Fruit fly (Drosophila melanogaster): ENCODE measurements around the gene brv3.

The brv3 gene

DNA sequence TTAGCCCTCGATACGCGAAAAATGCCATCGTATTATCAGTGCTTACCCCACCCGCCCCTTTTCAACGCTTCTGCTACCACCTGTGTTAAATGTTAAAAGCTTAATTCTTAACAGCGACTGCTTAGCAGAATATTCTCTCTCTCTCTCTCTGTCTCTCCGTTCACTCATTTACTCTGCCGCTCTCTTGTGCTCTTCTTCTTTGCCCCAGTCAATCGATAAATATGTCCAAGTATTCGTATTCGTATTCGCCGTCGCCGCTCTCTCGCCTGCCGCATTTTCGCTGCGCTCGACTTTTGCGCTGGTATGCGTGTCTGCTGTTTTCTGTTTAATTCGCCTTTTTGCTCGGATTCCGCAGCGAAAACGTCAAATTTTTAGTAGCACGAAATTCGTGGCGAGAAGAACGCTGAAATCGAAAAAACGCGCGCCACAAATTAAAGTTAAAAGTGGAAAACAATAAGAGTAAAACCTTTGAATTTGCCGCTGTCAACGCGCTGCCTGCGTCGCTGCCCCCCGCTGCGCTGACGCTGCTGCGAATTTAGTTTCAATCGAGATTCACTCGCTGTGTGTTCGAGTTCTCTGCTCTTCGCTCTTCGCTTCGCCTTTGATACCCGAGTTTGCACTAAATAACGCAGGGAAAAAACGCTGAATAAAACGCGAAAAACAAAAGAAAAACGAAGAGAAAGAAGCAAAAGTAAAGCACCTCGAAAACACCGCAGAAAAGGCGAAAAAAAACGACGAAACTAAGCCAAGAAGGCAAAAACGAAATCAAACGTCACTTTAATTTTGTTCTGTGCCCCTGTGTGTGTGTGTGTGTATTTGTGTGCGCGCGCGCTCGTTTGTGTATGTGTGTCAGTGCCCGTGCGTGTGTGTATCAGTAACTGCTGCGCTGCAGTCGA is 18.4 kb upstream of the brv3 start:
- TF ChIP-seq Pif1B (GFP tag; optimal IDR thresholded peaks at IDR 0.05), result peak; percentile 42
- peak; percentile 25; the same call in 1 of the 3 replicates for TF ChIP-seq fd96Ca (GFP tag; IDR thresholded peaks at IDR 0.05)
- no peak for TF ChIP-seq CG32121 (GFP tag; IDR thresholded peaks at IDR 0.05)
- no peak for TF ChIP-seq CG9948 (tag; optimal IDR thresholded peaks at IDR 0.05)
- peak; percentile 37 for TF ChIP-seq CG8301 (tag; optimal IDR thresholded peaks at IDR 0.05)
- TF ChIP-seq Ets98B (GFP tag; IDR thresholded peaks at IDR 0.05), result peak; percentile 48; the same call in 1 of the 2 replicates
- TF ChIP-seq CG8159 (tag; optimal IDR thresholded peaks at IDR 0.05), result peak; percentile 37
- TF ChIP-seq CG12605 (GFP tag; IDR thresholded peaks at IDR 0.05), result peak; percentile 27; the same call in 1 of the 2 replicates
- TF ChIP-seq Pif1A (GFP tag; optimal IDR thresholded peaks at IDR 0.05), result no peak
- peak; percentile 8 for TF ChIP-seq CG17806 (tag; optimal IDR thresholded peaks at IDR 0.05)
- peak; percentile 45; the same call in 2 of the 3 replicates for TF ChIP-seq CG4496 (GFP tag; IDR thresholded peaks at IDR 0.05)
- TF ChIP-seq CG14655 (GFP tag; optimal IDR thresholded peaks at IDR 0.05), result peak; percentile 58
- TF ChIP-seq D1 (tag; optimal IDR thresholded peaks at IDR 0.05), result no peak
- peak; percentile 15 for TF ChIP-seq CG15710 (tag; optimal IDR thresholded peaks at IDR 0.05)
- no peak for TF ChIP-seq Snoo (tag; optimal IDR thresholded peaks at IDR 0.05)

DNA sequence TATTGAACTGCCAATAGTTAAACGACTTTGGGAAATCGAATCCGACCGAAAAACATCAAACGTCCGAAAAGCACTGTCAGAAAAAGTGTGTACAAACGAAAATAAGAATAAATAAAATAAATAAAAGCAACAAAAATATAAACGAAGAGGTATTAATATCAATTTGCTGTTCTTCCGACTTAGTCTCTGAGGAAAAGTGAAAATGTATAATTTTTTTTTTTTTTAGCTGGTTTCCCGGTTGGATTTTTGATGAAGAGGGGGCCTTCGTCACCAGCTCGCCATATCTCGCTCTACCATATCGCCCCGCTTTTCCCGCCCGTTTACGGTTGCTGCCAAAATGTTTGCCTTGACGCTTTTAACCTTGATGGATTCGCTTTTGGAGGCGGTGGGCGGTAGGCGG is 14.3 kb upstream of the brv3 start:
- no peak for TF ChIP-seq CG13204 (GFP tag; optimal IDR thresholded peaks at IDR 0.05)
- TF ChIP-seq CG12605 (GFP tag; IDR thresholded peaks at IDR 0.05), result no peak
- no peak for TF ChIP-seq fd96Ca (GFP tag; IDR thresholded peaks at IDR 0.05)
- TF ChIP-seq D1 (tag; optimal IDR thresholded peaks at IDR 0.05), result no peak
- no peak for TF ChIP-seq gl (tag; optimal IDR thresholded peaks at IDR 0.05)
- no peak for TF ChIP-seq CG32121 (GFP tag; IDR thresholded peaks at IDR 0.05)

DNA sequence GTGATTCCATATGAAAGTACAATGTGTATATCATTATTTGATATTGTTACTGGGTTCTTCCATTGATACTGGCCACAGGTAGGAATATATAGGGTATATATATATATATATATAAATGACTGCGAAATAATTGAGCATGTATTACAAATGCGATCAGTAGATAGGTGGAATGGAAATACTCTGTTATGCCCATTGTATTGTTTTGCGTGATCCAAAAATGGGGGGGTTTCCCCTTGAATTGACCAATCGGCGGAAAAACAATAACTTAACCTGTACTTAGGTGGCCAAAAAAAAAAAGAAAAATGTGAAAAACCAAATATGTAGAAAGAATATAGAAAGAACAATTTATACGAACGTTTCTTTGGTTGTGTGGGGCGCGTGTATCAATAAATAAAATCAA is 13.5 kb upstream of the brv3 start:
- no peak for TF ChIP-seq CG8159 (tag; optimal IDR thresholded peaks at IDR 0.05)
- no peak for TF ChIP-seq CG13204 (GFP tag; optimal IDR thresholded peaks at IDR 0.05)
- TF ChIP-seq fd96Ca (GFP tag; IDR thresholded peaks at IDR 0.05), result no peak
- no peak for TF ChIP-seq D1 (tag; optimal IDR thresholded peaks at IDR 0.05)
- TF ChIP-seq CG34367 (tag; optimal IDR thresholded peaks at IDR 0.05), result no peak
- no peak for TF ChIP-seq CG4496 (GFP tag; IDR thresholded peaks at IDR 0.05)
- TF ChIP-seq CG14655 (GFP tag; optimal IDR thresholded peaks at IDR 0.05), result no peak
- no peak for TF ChIP-seq Pif1A (GFP tag; optimal IDR thresholded peaks at IDR 0.05)
- no peak for TF ChIP-seq rn (GFP tag; IDR thresholded peaks at IDR 0.05)
- TF ChIP-seq CG15710 (tag; optimal IDR thresholded peaks at IDR 0.05), result no peak
- TF ChIP-seq Pif1B (GFP tag; optimal IDR thresholded peaks at IDR 0.05), result no peak
- no peak for TF ChIP-seq Snoo (tag; optimal IDR thresholded peaks at IDR 0.05)
- TF ChIP-seq EcR (GFP tag; optimal IDR thresholded peaks at IDR 0.05), result no peak
- no peak for TF ChIP-seq gl (tag; optimal IDR thresholded peaks at IDR 0.05)
- no peak for TF ChIP-seq CG9948 (tag; optimal IDR thresholded peaks at IDR 0.05)
- TF ChIP-seq CG8301 (tag; optimal IDR thresholded peaks at IDR 0.05), result no peak

- no peak for TF ChIP-seq CG9948 (tag; optimal IDR thresholded peaks at IDR 0.05)
- no peak for TF ChIP-seq Snoo (tag; optimal IDR thresholded peaks at IDR 0.05)
- TF ChIP-seq Pif1B (GFP tag; optimal IDR thresholded peaks at IDR 0.05), result no peak
- no peak for TF ChIP-seq Ets98B (GFP tag; IDR thresholded peaks at IDR 0.05)
- no peak for TF ChIP-seq CG34367 (tag; optimal IDR thresholded peaks at IDR 0.05)
- TF ChIP-seq CG32121 (GFP tag; IDR thresholded peaks at IDR 0.05), result no peak
- no peak for TF ChIP-seq D1 (tag; optimal IDR thresholded peaks at IDR 0.05)
- TF ChIP-seq CG17806 (tag; optimal IDR thresholded peaks at IDR 0.05), result no peak
- no peak for TF ChIP-seq CG8301 (tag; optimal IDR thresholded peaks at IDR 0.05)
- no peak for TF ChIP-seq CG12605 (GFP tag; IDR thresholded peaks at IDR 0.05)
- TF ChIP-seq CG13204 (GFP tag; optimal IDR thresholded peaks at IDR 0.05), result no peak
- TF ChIP-seq gl (tag; optimal IDR thresholded peaks at IDR 0.05), result no peak
- TF ChIP-seq CG8159 (tag; optimal IDR thresholded peaks at IDR 0.05), result no peak
- no peak for TF ChIP-seq CG10348 (GFP tag; IDR thresholded peaks at IDR 0.05)
- TF ChIP-seq EcR (GFP tag; optimal IDR thresholded peaks at IDR 0.05), result no peak
- no peak for TF ChIP-seq rn (GFP tag; IDR thresholded peaks at IDR 0.05)
- TF ChIP-seq CG4496 (GFP tag; IDR thresholded peaks at IDR 0.05), result no peak
- no peak for TF ChIP-seq fd96Ca (GFP tag; IDR thresholded peaks at IDR 0.05)
- no peak for TF ChIP-seq CG15710 (tag; optimal IDR thresholded peaks at IDR 0.05)
Observed at dm6 chrX:2636825-2637535, 12.6 kb upstream of the brv3 start.

dm6 chrX:2635953-2636715 is 11.8 kb upstream of the brv3 start:
- no peak for TF ChIP-seq CG32121 (GFP tag; IDR thresholded peaks at IDR 0.05)
- TF ChIP-seq CG13204 (GFP tag; optimal IDR thresholded peaks at IDR 0.05), result peak; percentile 1
- no peak for TF ChIP-seq CG14655 (GFP tag; optimal IDR thresholded peaks at IDR 0.05)
- TF ChIP-seq fd96Ca (GFP tag; IDR thresholded peaks at IDR 0.05), result peak; percentile 33; the same call in 1 of the 3 replicates

Measured in whole organism, pupa.